Fruit fly (Drosophila melanogaster): ENCODE measurements around the gene CG42813.

Gene CG42813

dm6 chr3R:27273118-27274062 is 45.0 kb upstream of the CG42813 start, which contains the start of gene CG5934 (continued):
- no peak for TF ChIP-seq CG2889 (GFP tag; IDR thresholded peaks at IDR 0.05)
- no peak for TF ChIP-seq CG12744 (GFP tag; optimal IDR thresholded peaks at IDR 0.05)
- TF ChIP-seq slbo (GFP tag; IDR thresholded peaks at IDR 0.05) = peak; percentile 75
- peak; percentile 38 for TF ChIP-seq bab2 (GFP tag; optimal IDR thresholded peaks at IDR 0.05)
- no peak for TF ChIP-seq CG30020 (tag; optimal IDR thresholded peaks at IDR 0.05)
- peak; percentile 16 for TF ChIP-seq CG17186 (GFP tag; optimal IDR thresholded peaks at IDR 0.05)
- TF ChIP-seq odd (GFP tag; optimal IDR thresholded peaks at IDR 0.05) = no peak
- peak; percentile 41 for TF ChIP-seq CG30403 (GFP tag; optimal IDR thresholded peaks at IDR 0.05)
- TF ChIP-seq CG7839 (tag; optimal IDR thresholded peaks at IDR 0.05) = peak; percentile 21
- 0 out of 3 replicates have a peak, but pooled peaks have one; percentile 41 for TF ChIP-seq HLH4C (GFP tag; IDR thresholded peaks at IDR 0.05; ENCODE audit: partially characterized antibody)
- TF ChIP-seq trh (GFP tag; optimal IDR thresholded peaks at IDR 0.05) = no peak
- TF ChIP-seq CTCF (GFP tag; optimal IDR thresholded peaks at IDR 0.05) = peak; percentile 53
- peak; percentile 45 for TF ChIP-seq CG18599 (GFP tag; optimal IDR thresholded peaks at IDR 0.05)
- TF ChIP-seq sd (tag; optimal IDR thresholded peaks at IDR 0.05) = no peak
- TF ChIP-seq Mad (GFP tag; optimal IDR thresholded peaks at IDR 0.05) = no peak
- TF ChIP-seq CG4328 (GFP tag; optimal IDR thresholded peaks at IDR 0.05) = no peak
- no peak for TF ChIP-seq run (tag; optimal IDR thresholded peaks at IDR 0.05)
- TF ChIP-seq ro (GFP tag; IDR thresholded peaks at IDR 0.05) = no peak
- TF ChIP-seq CG13296 (GFP tag; optimal IDR thresholded peaks at IDR 0.05) = no peak
- peak; percentile 25 for TF ChIP-seq CG4282 (GFP tag; optimal IDR thresholded peaks at IDR 0.05)
- TF ChIP-seq CG2712 (tag; optimal IDR thresholded peaks at IDR 0.05) = peak; percentile 32
- TF ChIP-seq CrebB (tag; optimal IDR thresholded peaks at IDR 0.05) = no peak
- TF ChIP-seq seq (GFP tag; IDR thresholded peaks at IDR 0.05) = no peak
- peak; percentile 42 for TF ChIP-seq ind (GFP tag; optimal IDR thresholded peaks at IDR 0.05)
- TF ChIP-seq knrl (GFP tag; IDR thresholded peaks at IDR 0.05; ENCODE audit: partially characterized antibody) = no peak
- TF ChIP-seq CG10543 (GFP tag; optimal IDR thresholded peaks at IDR 0.05) = no peak
- TF ChIP-seq Dref (GFP tag; IDR thresholded peaks at IDR 0.05) = peak; percentile 44
- TF ChIP-seq pros (GFP tag; optimal IDR thresholded peaks at IDR 0.05) = no peak
- peak; percentile 27 for TF ChIP-seq caup (GFP tag; optimal IDR thresholded peaks at IDR 0.05; ENCODE audit: severe bottlenecking)
- TF ChIP-seq Hmx (GFP tag; optimal IDR thresholded peaks at IDR 0.05) = no peak
- TF ChIP-seq CG12391 (tag; optimal IDR thresholded peaks at IDR 0.05) = no peak
- no peak for TF ChIP-seq CG9609 (GFP tag; optimal IDR thresholded peaks at IDR 0.05)
- TF ChIP-seq CG7372 (GFP tag; IDR thresholded peaks at IDR 0.05) = no peak
- TF ChIP-seq CG11696 (GFP tag; IDR thresholded peaks at IDR 0.05) = no peak
- no peak for TF ChIP-seq tna (GFP tag; IDR thresholded peaks at IDR 0.05; ENCODE audit: partially characterized antibody)
- TF ChIP-seq Trl (optimal IDR thresholded peaks at IDR 0.05) = no peak
- peak; percentile 61 for TF ChIP-seq Trl (GFP tag; optimal IDR thresholded peaks at IDR 0.05)
- TF ChIP-seq CG3726 (GFP tag; IDR thresholded peaks at IDR 0.05) = no peak
- peak; percentile 53 for TF ChIP-seq CG33213 (GFP tag; optimal IDR thresholded peaks at IDR 0.05)
- TF ChIP-seq CG10274 (GFP tag; optimal IDR thresholded peaks at IDR 0.05) = no peak
- no peak for TF ChIP-seq CG4360 (GFP tag; IDR thresholded peaks at IDR 0.05)
- TF ChIP-seq HmgD (GFP tag; optimal IDR thresholded peaks at IDR 0.05) = no peak
- TF ChIP-seq Atf-2 (GFP tag; optimal IDR thresholded peaks at IDR 0.05) = peak; percentile 40
- no peak for TF ChIP-seq esg (GFP tag; conservative IDR thresholded peaks at IDR 0.05)
- TF ChIP-seq al (GFP tag; IDR thresholded peaks at IDR 0.05) = no peak
- TF ChIP-seq jing (GFP tag; optimal IDR thresholded peaks at IDR 0.05) = no peak
- peak; percentile 40 for TF ChIP-seq CHES-1-like (GFP tag; optimal IDR thresholded peaks at IDR 0.05)
- TF ChIP-seq zen2 (GFP tag; IDR thresholded peaks at IDR 0.05; ENCODE audit: partially characterized antibody) = no peak
- no peak for TF ChIP-seq pnt (GFP tag; optimal IDR thresholded peaks at IDR 0.05)
